Fruit fly (Drosophila melanogaster): ENCODE results near the gene fig.

fig gene

DNA sequence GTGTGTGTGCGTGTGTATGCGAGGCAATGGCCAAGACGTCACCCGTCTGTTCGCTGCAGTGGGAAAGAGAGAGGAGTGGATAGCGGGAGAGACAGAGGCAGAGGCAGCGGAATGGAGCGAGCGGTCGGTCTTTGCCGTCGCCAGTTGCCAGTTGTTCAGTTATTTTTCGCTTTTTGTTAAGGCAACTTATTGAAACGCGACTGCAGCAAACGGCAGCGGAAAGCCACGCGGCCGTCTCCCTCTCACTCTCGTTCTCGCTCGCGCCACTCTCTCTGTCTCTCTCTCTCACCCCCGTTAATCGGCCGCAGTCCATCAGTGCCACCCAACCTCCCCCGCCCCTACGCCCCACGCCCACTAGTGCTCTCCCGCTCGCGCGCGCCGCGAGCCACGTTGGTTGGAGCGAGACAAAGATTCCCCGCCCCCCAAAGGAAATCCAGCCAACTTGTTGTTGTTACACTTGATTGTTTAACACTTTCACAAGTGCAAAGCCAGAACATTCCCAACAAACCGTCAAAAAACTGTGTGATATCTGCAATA, 7.4 kb downstream of the fig start:
- no peak for TF ChIP-seq CG9705 (GFP tag; optimal IDR thresholded peaks at IDR 0.05)
- TF ChIP-seq Vsx2 (GFP tag; optimal IDR thresholded peaks at IDR 0.05; ENCODE audit: partially characterized antibody), result peak; percentile 3
- TF ChIP-seq foxo (GFP tag; optimal IDR thresholded peaks at IDR 0.05), result peak in 1 of 2 experiments; percentile 10
- peak; percentile 10 for TF ChIP-seq CrebA (GFP tag; optimal IDR thresholded peaks at IDR 0.05; ENCODE audit: borderline replicate concordance)
- peak; percentile 83 for TF ChIP-seq h (GFP tag; optimal IDR thresholded peaks at IDR 0.05)
- peak; percentile 14 for TF ChIP-seq fru (GFP tag; optimal IDR thresholded peaks at IDR 0.05)
- peak; percentile 53 for TF ChIP-seq OdsH (GFP tag; optimal IDR thresholded peaks at IDR 0.05)
- TF ChIP-seq Dif (GFP tag; optimal IDR thresholded peaks at IDR 0.05; ENCODE audit: partially characterized antibody), result peak; percentile 94
- peak; percentile 63 for TF ChIP-seq Hr83 (GFP tag; optimal IDR thresholded peaks at IDR 0.05; ENCODE audit: poor library complexity, severe bottlenecking)
- TF ChIP-seq br (GFP tag; optimal IDR thresholded peaks at IDR 0.05), result no peak
- TF ChIP-seq Rel (GFP tag; optimal IDR thresholded peaks at IDR 0.05), result no peak
- peak; percentile 85 for TF ChIP-seq Rel (tag; optimal IDR thresholded peaks at IDR 0.05)
- TF ChIP-seq rgr (GFP tag; optimal IDR thresholded peaks at IDR 0.05), result peak; percentile 20
- peak; percentile 43 for TF ChIP-seq Hnf4 (GFP tag; optimal IDR thresholded peaks at IDR 0.05)
- peak; percentile 56 for TF ChIP-seq Sp1 (GFP tag; optimal IDR thresholded peaks at IDR 0.05)
- no peak for TF ChIP-seq brk (GFP tag; optimal IDR thresholded peaks at IDR 0.05)
- peak; percentile 26 for TF ChIP-seq N (GFP tag; optimal IDR thresholded peaks at IDR 0.05)
- no peak for TF ChIP-seq GATAd (GFP tag; optimal IDR thresholded peaks at IDR 0.05)
- TF ChIP-seq psq (GFP tag; optimal IDR thresholded peaks at IDR 0.05), result peak; percentile 64
- peak; percentile 34 to 87 for TF ChIP-seq dl (GFP tag; optimal IDR thresholded peaks at IDR 0.05; ENCODE audit: insufficient read depth in 1 of 2, partially characterized antibody in 2 of 2)
- TF ChIP-seq jim (GFP tag; optimal IDR thresholded peaks at IDR 0.05), result peak; percentile 79

DNA sequence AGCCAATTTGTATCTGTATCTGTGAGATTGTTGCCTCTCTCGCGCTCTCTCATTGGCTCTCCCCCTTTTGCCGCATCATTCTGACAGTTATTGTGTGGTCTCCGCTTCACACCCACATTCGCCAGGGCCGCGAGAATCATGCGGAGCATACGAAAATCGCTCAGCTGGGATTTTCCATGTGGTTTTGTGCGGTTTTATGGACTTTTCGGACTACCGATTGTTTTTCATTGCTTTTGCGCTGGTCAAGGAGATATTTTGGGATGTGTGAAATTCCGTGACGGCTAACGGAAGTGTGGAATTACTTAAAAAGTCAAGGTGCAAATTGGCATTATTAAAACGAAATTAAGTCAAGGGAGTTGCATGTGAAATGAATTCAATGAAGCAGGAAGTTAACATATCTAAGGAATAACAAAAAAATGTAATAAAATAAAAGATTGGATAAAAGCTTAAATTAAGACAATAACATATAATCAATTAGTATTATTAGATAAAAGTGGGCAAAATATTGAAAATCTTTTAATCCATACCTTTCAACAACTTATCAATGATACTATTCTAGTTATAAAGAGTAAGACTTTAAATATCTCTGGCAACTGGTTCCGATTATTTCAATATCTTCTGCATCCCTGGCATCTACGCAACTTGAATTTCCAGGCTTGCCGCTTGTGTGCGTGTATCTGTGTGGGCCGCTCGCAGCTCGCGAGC, 8.0 kb downstream of the fig start:
- TF ChIP-seq OdsH (GFP tag; optimal IDR thresholded peaks at IDR 0.05), result no peak
- peak; percentile 93 for TF ChIP-seq Dif (GFP tag; optimal IDR thresholded peaks at IDR 0.05; ENCODE audit: partially characterized antibody)
- peak; percentile 2 for TF ChIP-seq br (GFP tag; optimal IDR thresholded peaks at IDR 0.05)
- peak; percentile 29 for TF ChIP-seq Myc (optimal IDR thresholded peaks at IDR 0.05)
- TF ChIP-seq woc (GFP tag; optimal IDR thresholded peaks at IDR 0.05), result peak; percentile 72
- TF ChIP-seq tai (GFP tag; optimal IDR thresholded peaks at IDR 0.05), result peak; percentile 36
- peak; percentile 63 for TF ChIP-seq HLH106 (tag; optimal IDR thresholded peaks at IDR 0.05)
- TF ChIP-seq psq (GFP tag; optimal IDR thresholded peaks at IDR 0.05), result peak; percentile 94
- TF ChIP-seq dl (GFP tag; optimal IDR thresholded peaks at IDR 0.05; ENCODE audit: insufficient read depth in 1 of 2, partially characterized antibody in 2 of 2), result peak; percentile 91 to 92
- TF ChIP-seq Hr78 (GFP tag; optimal IDR thresholded peaks at IDR 0.05), result no peak
- no peak for TF ChIP-seq Sp1 (GFP tag; optimal IDR thresholded peaks at IDR 0.05)
- peak; percentile 55 for TF ChIP-seq Hr83 (GFP tag; optimal IDR thresholded peaks at IDR 0.05; ENCODE audit: poor library complexity, severe bottlenecking)
- TF ChIP-seq dmrt93B (GFP tag; optimal IDR thresholded peaks at IDR 0.05), result peak; percentile 70
- peak; percentile 7 for TF ChIP-seq fru (GFP tag; optimal IDR thresholded peaks at IDR 0.05)
- TF ChIP-seq CG9705 (GFP tag; optimal IDR thresholded peaks at IDR 0.05), result peak; percentile 47
- no peak for TF ChIP-seq Mio (GFP tag; optimal IDR thresholded peaks at IDR 0.05)
- peak; percentile 32 for TF ChIP-seq Vsx2 (GFP tag; optimal IDR thresholded peaks at IDR 0.05; ENCODE audit: partially characterized antibody)
- TF ChIP-seq foxo (GFP tag; optimal IDR thresholded peaks at IDR 0.05), result peak in 1 of 2 experiments; percentile 27

DNA sequence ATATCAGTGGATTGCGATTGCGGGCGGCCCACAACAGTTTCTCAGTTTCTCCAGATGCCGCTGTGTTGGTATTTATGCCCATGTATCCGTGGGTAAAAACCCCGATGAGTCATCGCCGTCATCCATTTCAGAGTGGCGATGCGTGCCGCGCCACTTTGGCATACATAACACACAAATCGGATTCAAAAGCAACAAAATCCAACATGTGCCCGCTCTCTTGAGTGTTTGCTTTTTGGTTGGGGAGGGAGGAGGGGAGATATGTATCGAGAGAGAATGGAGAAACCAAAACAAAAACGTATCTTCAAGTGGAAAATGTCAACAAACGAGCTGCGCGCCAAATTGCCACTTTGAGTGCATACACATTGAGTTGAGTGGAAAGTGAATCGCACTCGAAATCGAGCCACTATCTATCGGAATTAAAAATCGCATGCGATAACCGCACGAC, 8.6 kb downstream of the fig start:
- TF ChIP-seq psq (GFP tag; optimal IDR thresholded peaks at IDR 0.05), result no peak
- no peak for TF ChIP-seq CG32264 (GFP tag; optimal IDR thresholded peaks at IDR 0.05)
- TF ChIP-seq woc (GFP tag; optimal IDR thresholded peaks at IDR 0.05), result no peak
- no peak for TF ChIP-seq jim (GFP tag; optimal IDR thresholded peaks at IDR 0.05)
- TF ChIP-seq Dif (GFP tag; optimal IDR thresholded peaks at IDR 0.05; ENCODE audit: partially characterized antibody), result no peak
- TF ChIP-seq Hr83 (GFP tag; optimal IDR thresholded peaks at IDR 0.05; ENCODE audit: poor library complexity, severe bottlenecking), result no peak
- no peak for TF ChIP-seq Rel (GFP tag; optimal IDR thresholded peaks at IDR 0.05)
- TF ChIP-seq Rel (tag; optimal IDR thresholded peaks at IDR 0.05), result peak; percentile 82
- no peak for TF ChIP-seq N (GFP tag; optimal IDR thresholded peaks at IDR 0.05)
- no peak for TF ChIP-seq h (GFP tag; optimal IDR thresholded peaks at IDR 0.05)
- TF ChIP-seq pan (optimal IDR thresholded peaks at IDR 0.05), result no peak
- no peak for TF ChIP-seq CG9705 (GFP tag; optimal IDR thresholded peaks at IDR 0.05)
- TF ChIP-seq CrebA (GFP tag; optimal IDR thresholded peaks at IDR 0.05; ENCODE audit: borderline replicate concordance), result peak; percentile 45
- TF ChIP-seq dsf (GFP tag; optimal IDR thresholded peaks at IDR 0.05; ENCODE audit: borderline replicate concordance), result no peak

All from whole organism, wandering third instar larva.